Worm (Caenorhabditis elegans) whole organism, early embryonic: ENCODE measurements around the gene sid-3.

ENCODE experiments used
- B0310.2 ChIP-seq: sonication (generic microtip); optimal IDR thresholded peaks from 2 replicates; lab custom pipeline; 2016; ENCODE audit warnings: mild to moderate bottlenecking, missing genetic modification characterization, missing compliant biosample characterization
- aly-1 ChIP-seq: sonication (generic microtip); optimal IDR thresholded peaks from 2 replicates; lab custom pipeline; 2016; ENCODE audit warnings: missing genetic modification characterization, missing compliant biosample characterization
- ama-1 ChIP-seq: fragments of 150-350 bp; optimal IDR thresholded peaks from 2 replicates; lab custom pipeline; 2014
- ceh-13 ChIP-seq: fragments of 200-800 bp; sonication (Bioruptor generic); optimal IDR thresholded peaks from 2 replicates; lab custom pipeline; 2018; ENCODE audit warnings: mild to moderate bottlenecking, missing genetic modification characterization, missing compliant biosample characterization
- ceh-36 ChIP-seq: sonication (generic microtip); optimal IDR thresholded peaks from 2 replicates; lab custom pipeline; 2016; ENCODE audit warnings: missing genetic modification characterization, inconsistent platforms, missing compliant biosample characterization
- flt-1 ChIP-seq: fragments of 200-800 bp; sonication (Bioruptor generic); IDR thresholded peaks from 2 replicates; pipeline ENCODE4 v1.3.6; 2022; ENCODE audit warnings: missing genetic modification characterization, missing compliant biosample characterization
- hmbx-1 ChIP-seq: sonication (generic microtip); optimal IDR thresholded peaks from 2 replicates; lab custom pipeline; 2016; ENCODE audit warnings: mild to moderate bottlenecking, missing genetic modification characterization, missing compliant biosample characterization
- pes-1 ChIP-seq: fragments of 200-800 bp; sonication (Bioruptor generic); IDR thresholded peaks from 2 replicates; pipeline ENCODE4 v1.3.6; 2022; ENCODE audit warnings: missing genetic modification reagents, missing genetic modification characterization, missing compliant biosample characterization
- sea-1 ChIP-seq: fragments of 200-800 bp; sonication (Bioruptor generic); conservative IDR thresholded peaks from 2 replicates; pipeline ENCODE4 v1.3.6; 2022; ENCODE audit warnings: missing genetic modification characterization, missing compliant biosample characterization
- tbx-11 ChIP-seq: fragments of 200-800 bp; sonication (Bioruptor generic); IDR thresholded peaks from 2 replicates; pipeline ENCODE4 v1.3.6; 2022; ENCODE audit warnings: missing genetic modification characterization, missing compliant biosample characterization
- tbx-37 ChIP-seq: fragments of 200-800 bp; sonication (Bioruptor generic); conservative IDR thresholded peaks from 2 replicates; pipeline ENCODE4 v1.3.6; 2022; ENCODE audit warnings: missing genetic modification reagents, missing genetic modification characterization, missing compliant biosample characterization
- tra-4 ChIP-seq: sonication (generic microtip); optimal IDR thresholded peaks from 2 replicates; lab custom pipeline; 2017; ENCODE audit warnings: missing genetic modification characterization, missing compliant biosample characterization

DNA sequence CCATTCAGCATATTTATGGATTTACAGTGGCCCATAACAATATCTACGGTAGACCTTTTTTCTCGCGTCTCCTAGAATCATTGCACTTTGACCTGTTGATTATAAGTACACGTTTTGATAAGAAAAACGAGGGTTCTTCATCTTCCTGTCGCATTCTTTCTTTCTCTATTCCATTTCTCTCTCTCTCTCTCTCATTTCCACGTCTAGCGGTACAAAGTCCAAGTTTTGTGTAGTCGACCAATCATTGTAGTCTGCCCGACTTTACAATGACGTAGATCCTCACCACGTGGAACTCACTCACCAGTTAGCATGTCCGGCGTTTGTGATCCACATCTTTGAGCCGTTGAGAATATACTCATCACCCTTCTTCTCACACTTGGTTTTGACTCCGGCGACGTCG lies 30.0 kb downstream of the sid-3 start:
- TF ChIP-seq B0310.2 (tag; lab: Kevin White, UChicago) (no peak), flt-1 (GFP tag; lab: Robert Waterston, UW) (no peak), ama-1 (no peak), ceh-36 (tag; lab: Kevin White, UChicago) (no peak), tbx-11 (GFP tag; lab: Robert Waterston, UW) (no peak), pes-1 (no peak), aly-1 (no peak), hmbx-1 (tag; lab: Kevin White, UChicago) (no peak), ceh-13 (GFP tag; lab: Kevin White, UChicago) (no peak), sea-1 (GFP tag; lab: Robert Waterston, UW) (no peak), tbx-37 (GFP tag; lab: Robert Waterston, UW) (no peak), tra-4 (tag; lab: Kevin White, UChicago) (no peak)
